Worm (Caenorhabditis elegans): ENCODE results near the gene VM106R.1.

DNA sequence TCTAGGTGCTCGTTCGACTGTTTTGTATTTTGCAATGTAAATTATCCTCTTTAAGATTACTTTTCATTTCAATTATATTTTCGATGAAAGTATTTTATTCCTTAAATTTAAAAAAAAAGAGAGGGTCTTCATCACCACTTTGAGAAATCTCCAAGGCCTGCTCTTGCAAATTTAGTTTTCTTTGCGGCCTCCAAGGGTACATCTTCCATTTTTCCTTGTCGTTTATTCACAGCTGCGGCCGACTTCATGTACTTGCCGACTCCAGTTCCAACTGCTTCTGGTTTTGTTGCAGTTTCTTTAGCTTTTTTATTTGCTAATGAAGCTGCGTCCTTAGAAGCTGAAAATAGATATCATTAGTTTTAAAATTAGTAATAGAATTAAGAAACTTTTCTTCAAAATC is 41.7 kb upstream of the VM106R.1 start:
- TF ChIP-seq ets-7 (tag; optimal IDR thresholded peaks at IDR 0.05) (no peak), pes-1 (GFP tag; IDR thresholded peaks at IDR 0.05) (no peak), hmbx-1 (tag; optimal IDR thresholded peaks at IDR 0.05) (no peak), ama-1 (optimal IDR thresholded peaks at IDR 0.05) (no peak), aly-1 (tag; optimal IDR thresholded peaks at IDR 0.05) (no peak), hmg-4 (GFP tag; optimal IDR thresholded peaks at IDR 0.05) (no peak), flt-1 (GFP tag; IDR thresholded peaks at IDR 0.05) (no peak), F13C5.2 (tag; optimal IDR thresholded peaks at IDR 0.05) (no peak), tbx-37 (GFP tag; conservative IDR thresholded peaks at IDR 0.05) (no peak), tra-4 (tag; optimal IDR thresholded peaks at IDR 0.05) (no peak), scrt-1 (GFP tag; IDR thresholded peaks at IDR 0.05) (no peak), ceh-36 (tag; optimal IDR thresholded peaks at IDR 0.05) (no peak), sea-1 (GFP tag; conservative IDR thresholded peaks at IDR 0.05) (no peak), hnd-1 (tag; optimal IDR thresholded peaks at IDR 0.05) (no peak)
